Worm (Caenorhabditis elegans): Measurements from ENCODE around the gene ZK105.12.

Gene ZK105.12

ce11 chrV:7744068-7744467 lies 28.1 kb upstream of the ZK105.12 start:
- TF ChIP-seq elt-2 (tag; optimal IDR thresholded peaks at IDR 0.05) (peak; percentile 98), pha-4 (tag; optimal IDR thresholded peaks at IDR 0.05) (no peak)

- TF ChIP-seq ZK546.5 (tag; optimal IDR thresholded peaks at IDR 0.05): no peak
- no peak for TF ChIP-seq nhr-76 (tag; optimal IDR thresholded peaks at IDR 0.05)
- no peak for TF ChIP-seq mdl-1 (tag; optimal IDR thresholded peaks at IDR 0.05)
- TF ChIP-seq elt-3 (tag; optimal IDR thresholded peaks at IDR 0.05): no peak
- TF ChIP-seq elt-1 (tag; optimal IDR thresholded peaks at IDR 0.05): no peak
Observed at ce11 chrV:7742485-7742959, 26.6 kb upstream of the ZK105.12 start, which contains the start of gene fbxl-5. Gene fbxl-5 (plus strand): TSS chrV:7742909.

- TF ChIP-seq tbx-2 (tag; optimal IDR thresholded peaks at IDR 0.05) (no peak), nhr-237 (tag; optimal IDR thresholded peaks at IDR 0.05) (no peak), pha-4 (tag; optimal IDR thresholded peaks at IDR 0.05) (no peak), snpc-4 (tag; optimal IDR thresholded peaks at IDR 0.05) (no peak), pqm-1 (tag; optimal IDR thresholded peaks at IDR 0.05) (no peak), sea-2 (GFP tag; optimal IDR thresholded peaks at IDR 0.05) (no peak), nhr-23 (tag; optimal IDR thresholded peaks at IDR 0.05) (no peak), elt-3 (tag; optimal IDR thresholded peaks at IDR 0.05) (no peak), daf-12 (tag; optimal IDR thresholded peaks at IDR 0.05) (no peak), lin-15B (tag; optimal IDR thresholded peaks at IDR 0.05) (no peak), nhr-43 (tag; optimal IDR thresholded peaks at IDR 0.05; ENCODE audit: poor library complexity, severe bottlenecking) (no peak), nhr-77 (tag; optimal IDR thresholded peaks at IDR 0.05) (no peak)
Observed at ce11 chrV:7741918-7742317, 26.0 kb upstream of the ZK105.12 start.

ce11 chrV:7739949-7740348 lies 24.0 kb upstream of the ZK105.12 start:
- no peak for TF ChIP-seq snpc-4 (tag; optimal IDR thresholded peaks at IDR 0.05)
- TF ChIP-seq ceh-9 (tag; optimal IDR thresholded peaks at IDR 0.05): no peak
- TF ChIP-seq fos-1 (tag; optimal IDR thresholded peaks at IDR 0.05): no peak
- TF ChIP-seq mdl-1 (tag; optimal IDR thresholded peaks at IDR 0.05): no peak
- TF ChIP-seq tbx-2 (tag; optimal IDR thresholded peaks at IDR 0.05): no peak
- no peak for TF ChIP-seq fkh-2 (tag; optimal IDR thresholded peaks at IDR 0.05)
- no peak for TF ChIP-seq lsy-12 (tag; optimal IDR thresholded peaks at IDR 0.05)
- no peak for TF ChIP-seq eor-1 (tag; optimal IDR thresholded peaks at IDR 0.05)
- no peak for TF ChIP-seq lin-15B (tag; optimal IDR thresholded peaks at IDR 0.05)
- TF ChIP-seq zag-1 (tag; optimal IDR thresholded peaks at IDR 0.05): no peak
- TF ChIP-seq pha-4 (tag; optimal IDR thresholded peaks at IDR 0.05): no peak
- TF ChIP-seq elt-3 (tag; optimal IDR thresholded peaks at IDR 0.05): no peak
- no peak for TF ChIP-seq nhr-11 (tag; optimal IDR thresholded peaks at IDR 0.05)

- no peak for TF ChIP-seq nhr-43 (tag; optimal IDR thresholded peaks at IDR 0.05; ENCODE audit: poor library complexity, severe bottlenecking)
- TF ChIP-seq ztf-4 (tag; optimal IDR thresholded peaks at IDR 0.05): no peak
- no peak for TF ChIP-seq ceh-16 (tag; optimal IDR thresholded peaks at IDR 0.05)
- TF ChIP-seq elt-3 (tag; optimal IDR thresholded peaks at IDR 0.05): no peak
- no peak for TF ChIP-seq tbx-2 (tag; optimal IDR thresholded peaks at IDR 0.05)
- TF ChIP-seq nhr-25 (tag; optimal IDR thresholded peaks at IDR 0.05): no peak
- TF ChIP-seq ztf-11 (tag; optimal IDR thresholded peaks at IDR 0.05): no peak
- TF ChIP-seq ceh-9 (tag; optimal IDR thresholded peaks at IDR 0.05): no peak
- no peak for TF ChIP-seq nhr-11 (tag; optimal IDR thresholded peaks at IDR 0.05)
- TF ChIP-seq lin-39 (tag; optimal IDR thresholded peaks at IDR 0.05): no peak
- no peak for TF ChIP-seq fkh-2 (tag; optimal IDR thresholded peaks at IDR 0.05)
- no peak for TF ChIP-seq nhr-77 (tag; optimal IDR thresholded peaks at IDR 0.05)
- TF ChIP-seq lin-15B (tag; optimal IDR thresholded peaks at IDR 0.05): no peak
- TF ChIP-seq unc-39 (tag; optimal IDR thresholded peaks at IDR 0.05): no peak
- TF ChIP-seq ZK546.5 (tag; optimal IDR thresholded peaks at IDR 0.05): no peak
- no peak for TF ChIP-seq pha-4 (tag; optimal IDR thresholded peaks at IDR 0.05)
Observed at ce11 chrV:7737710-7738109, 21.8 kb upstream of the ZK105.12 start, which contains the start of gene srr-9. Gene srr-9 (plus strand): TSS chrV:7738010.

ce11 chrV:7735319-7735718 lies 19.4 kb upstream of the ZK105.12 start, which contains the start of gene srr-10:
Gene srr-10 (plus strand): TSS chrV:7735619.
- no peak for TF ChIP-seq elt-3 (tag; optimal IDR thresholded peaks at IDR 0.05)
- no peak for TF ChIP-seq skn-1 (tag; optimal IDR thresholded peaks at IDR 0.05)
- no peak for TF ChIP-seq ceh-9 (tag; optimal IDR thresholded peaks at IDR 0.05)
- TF ChIP-seq tbx-2 (tag; optimal IDR thresholded peaks at IDR 0.05): no peak
- no peak for TF ChIP-seq jun-1 (tag; optimal IDR thresholded peaks at IDR 0.05)
- no peak for TF ChIP-seq lin-15B (tag; optimal IDR thresholded peaks at IDR 0.05)
- TF ChIP-seq mdl-1 (tag; optimal IDR thresholded peaks at IDR 0.05): no peak
- no peak for TF ChIP-seq nhr-11 (tag; optimal IDR thresholded peaks at IDR 0.05)
- no peak for TF ChIP-seq pha-4 (tag; optimal IDR thresholded peaks at IDR 0.05)
- no peak for TF ChIP-seq egl-5 (tag; optimal IDR thresholded peaks at IDR 0.05)
- no peak for TF ChIP-seq unc-62 (GFP tag; optimal IDR thresholded peaks at IDR 0.05)
- no peak for TF ChIP-seq ZK546.5 (tag; optimal IDR thresholded peaks at IDR 0.05)
